Fruit fly (Drosophila melanogaster) whole organism, embryonic: ENCODE data around the gene CG13471.

ENCODE experiments used
- Ada2b ChIP-seq: fragments of 200-800 bp; sonication (Bioruptor generic); IDR thresholded peaks from 2 replicates; pipeline ENCODE4 v1.3.6; 2022; ENCODE audit warnings: missing biosample characterization, missing genetic modification characterization
- Atf-2 ChIP-seq: fragments of 200-800 bp; sonication (Bioruptor generic); optimal IDR thresholded peaks from 2 replicates; lab custom pipeline; 2016; ENCODE audit warnings: missing biosample characterization, missing genetic modification characterization
- CG10274 ChIP-seq: fragments of 200-800 bp; sonication (Bioruptor generic); optimal IDR thresholded peaks from 3 replicates; lab custom pipeline; 2017; ENCODE audit warnings: missing biosample characterization, mild to moderate bottlenecking, missing genetic modification characterization
- CG12769 ChIP-seq: fragments of 200-800 bp; sonication (Bioruptor generic); optimal IDR thresholded peaks from 2 replicates; lab custom pipeline; 2019; ENCODE audit warnings: missing biosample characterization, mild to moderate bottlenecking, missing genetic modification characterization, moderate library complexity
- CG14050 ChIP-seq: fragments of 200-800 bp; sonication (Bioruptor generic); IDR thresholded peaks from 3 replicates; pipeline ENCODE4 v1.3.6; 2022; ENCODE audit warnings: missing biosample characterization, missing genetic modification characterization
- CG15073 ChIP-seq: fragments of 200-800 bp; sonication (Bioruptor generic); optimal IDR thresholded peaks from 2 replicates; lab custom pipeline; 2016; ENCODE audit warnings: missing biosample characterization, missing genetic modification characterization
- CG1602 ChIP-seq: fragments of 200-800 bp; sonication (Bioruptor generic); optimal IDR thresholded peaks from 3 replicates; lab custom pipeline; 2016; ENCODE audit warnings: missing biosample characterization, missing genetic modification characterization
- CG2129 ChIP-seq: fragments of 200-800 bp; sonication (Bioruptor generic); IDR thresholded peaks from 2 replicates; pipeline ENCODE4 v1.3.6; 2022; ENCODE audit warnings: missing biosample characterization, missing genetic modification characterization; ENCODE audit not compliant: partially characterized antibody
- CG2199 ChIP-seq: fragments of 200-800 bp; sonication (Bioruptor generic); IDR thresholded peaks from 3 replicates; pipeline ENCODE4 v1.3.6; 2022; ENCODE audit warnings: missing biosample characterization, missing genetic modification characterization
- CG2875 ChIP-seq: fragments of 200-800 bp; sonication (Bioruptor generic); optimal IDR thresholded peaks from 2 replicates; lab custom pipeline; 2017; ENCODE audit warnings: missing biosample characterization, mild to moderate bottlenecking, missing genetic modification characterization, missing genetic modification reagents
- CG31365 ChIP-seq: fragments of 200-800 bp; sonication (Bioruptor generic); optimal IDR thresholded peaks from 2 replicates; lab custom pipeline; 2018; ENCODE audit warnings: missing biosample characterization, mild to moderate bottlenecking, missing genetic modification characterization
- CG31441 ChIP-seq: fragments of 200-800 bp; sonication (Bioruptor generic); IDR thresholded peaks from 2 replicates; pipeline ENCODE4 v1.3.6; 2022; ENCODE audit warnings: missing biosample characterization, missing genetic modification characterization
- CG34422 ChIP-seq: fragments of 200-800 bp; sonication (Bioruptor generic); IDR thresholded peaks from 3 replicates; pipeline ENCODE4 v1.3.6; 2022; ENCODE audit warnings: missing biosample characterization, missing genetic modification characterization
- CG3847 ChIP-seq: fragments of 200-800 bp; sonication (Bioruptor generic); IDR thresholded peaks from 2 replicates; pipeline ENCODE4 v1.3.6; 2022; ENCODE audit warnings: missing biosample characterization, missing genetic modification characterization
- CG5245 ChIP-seq: fragments of 200-800 bp; sonication (Bioruptor generic); optimal IDR thresholded peaks from 3 replicates; lab custom pipeline; 2016; ENCODE audit warnings: missing biosample characterization, missing genetic modification characterization
- CG6791 ChIP-seq: fragments of 200-800 bp; sonication (Bioruptor generic); IDR thresholded peaks from 3 replicates; pipeline ENCODE4 v1.3.6; 2022; ENCODE audit warnings: missing biosample characterization, missing genetic modification characterization; ENCODE audit not compliant: partially characterized antibody
- CG7271 ChIP-seq: fragments of 200-800 bp; sonication (Bioruptor generic); optimal IDR thresholded peaks from 2 replicates; lab custom pipeline; 2018; ENCODE audit warnings: missing biosample characterization, mild to moderate bottlenecking, missing genetic modification characterization, moderate library complexity
- CG8281 ChIP-seq: fragments of 200-800 bp; sonication (Bioruptor generic); optimal IDR thresholded peaks from 2 replicates; lab custom pipeline; 2018; ENCODE audit warnings: missing biosample characterization, mild to moderate bottlenecking, missing genetic modification characterization, moderate library complexity
- CG9876 ChIP-seq: fragments of 200-800 bp; sonication (Bioruptor generic); optimal IDR thresholded peaks from 2 replicates; lab custom pipeline; 2016; ENCODE audit warnings: missing biosample characterization, missing genetic modification characterization
- Chrac-16 ChIP-seq: fragments of 200-800 bp; sonication (Bioruptor generic); optimal IDR thresholded peaks from 3 replicates; lab custom pipeline; 2016; ENCODE audit warnings: missing biosample characterization, missing genetic modification characterization
- Dp ChIP-seq: fragments of 200-800 bp; sonication (Bioruptor generic); optimal IDR thresholded peaks from 2 replicates; lab custom pipeline; 2018; ENCODE audit warnings: missing biosample characterization, mild to moderate bottlenecking, missing genetic modification characterization, moderate library complexity
- Hmx ChIP-seq: fragments of 200-800 bp; sonication (Bioruptor generic); optimal IDR thresholded peaks from 2 replicates; lab custom pipeline; 2016; ENCODE audit warnings: missing biosample characterization, missing genetic modification characterization
- Hr51 ChIP-seq, 2 experiments: fragments of 200-800 bp; sonication (Bioruptor generic); optimal IDR thresholded peaks; 2 replicates in 1 of 2; 3 replicates in 1 of 2; lab custom pipeline; 2016 to 2018; ENCODE audit warnings: missing biosample characterization in 2 of 2, missing genetic modification characterization in 2 of 2, mild to moderate bottlenecking in 1 of 2, moderate library complexity in 1 of 2
- Max ChIP-seq: fragments of 200-800 bp; sonication (Bioruptor generic); optimal IDR thresholded peaks from 2 replicates; lab custom pipeline; 2016; ENCODE audit warnings: missing biosample characterization, mild to moderate bottlenecking, missing genetic modification characterization
- Nf-YC ChIP-seq: fragments of 200-800 bp; optimal IDR thresholded peaks from 3 replicates; lab custom pipeline; 2019; ENCODE audit warnings: missing biosample characterization, mild to moderate bottlenecking, missing genetic modification characterization, moderate library complexity
- PHDP ChIP-seq: fragments of 200-800 bp; sonication (Bioruptor generic); optimal IDR thresholded peaks from 3 replicates; lab custom pipeline; 2018; ENCODE audit warnings: missing biosample characterization, mild to moderate bottlenecking, missing genetic modification characterization, moderate library complexity
- Poxn ChIP-seq: fragments of 200-800 bp; sonication (Bioruptor generic); IDR thresholded peaks from 2 replicates; pipeline ENCODE4 v1.3.6; 2022; ENCODE audit warnings: missing biosample characterization, missing genetic modification characterization
- Trl ChIP-seq, 3 experiments: fragments of >200 bp in 2 of 3; fragments of 200-800 bp in 1 of 3; sonication (Bioruptor generic) in 1 of 3; optimal IDR thresholded peaks; 2 replicates in 1 of 3; 3 replicates in 2 of 3; lab custom pipeline; 2016 to 2017; ENCODE audit warnings: missing biosample characterization in 1 of 3, missing genetic modification characterization in 1 of 3
- Vsx1 ChIP-seq: fragments of 200-800 bp; sonication (Bioruptor generic); optimal IDR thresholded peaks from 2 replicates; lab custom pipeline; 2017; ENCODE audit warnings: missing biosample characterization, mild to moderate bottlenecking, missing genetic modification characterization, missing genetic modification reagents
- Xrp1 ChIP-seq: fragments of 200-800 bp; sonication (Bioruptor generic); IDR thresholded peaks from 2 replicates; pipeline ENCODE4 v1.3.6; 2022; ENCODE audit warnings: missing biosample characterization, missing genetic modification characterization
- amos ChIP-seq: fragments of 200-800 bp; sonication (Bioruptor generic); IDR thresholded peaks from 2 replicates; pipeline ENCODE4 v1.3.6; 2022; ENCODE audit warnings: missing biosample characterization, missing genetic modification characterization; ENCODE audit not compliant: partially characterized antibody
- cas ChIP-seq: fragments of 200-800 bp; sonication (Bioruptor generic); IDR thresholded peaks from 2 replicates; pipeline ENCODE4 v1.3.6; 2022; ENCODE audit warnings: missing biosample characterization, missing genetic modification characterization
- ems ChIP-seq: fragments of 200-800 bp; sonication (Bioruptor generic); optimal IDR thresholded peaks from 3 replicates; lab custom pipeline; 2016; ENCODE audit warnings: missing biosample characterization, missing genetic modification characterization
- gce ChIP-seq: fragments of 200-800 bp; sonication (Bioruptor generic); IDR thresholded peaks from 3 replicates; pipeline ENCODE4 v1.3.6; 2022; ENCODE audit warnings: missing biosample characterization, missing genetic modification characterization
- gcm ChIP-seq: fragments of 200-800 bp; sonication (Bioruptor generic); optimal IDR thresholded peaks from 2 replicates; lab custom pipeline; 2019; ENCODE audit warnings: missing biosample characterization, mild to moderate bottlenecking, missing genetic modification characterization, moderate library complexity
- gem ChIP-seq: fragments of 200-800 bp; sonication (Bioruptor generic); optimal IDR thresholded peaks from 2 replicates; lab custom pipeline; 2019; ENCODE audit warnings: missing biosample characterization, mild to moderate bottlenecking, missing genetic modification characterization, moderate library complexity
- ham ChIP-seq: fragments of 200-800 bp; sonication (Bioruptor generic); IDR thresholded peaks from 2 replicates; pipeline ENCODE4 v1.3.6; 2022; ENCODE audit warnings: missing biosample characterization, missing genetic modification characterization
- hbn ChIP-seq: fragments of 200-800 bp; sonication (Bioruptor generic); IDR thresholded peaks from 2 replicates; pipeline ENCODE4 v1.3.6; 2022; ENCODE audit warnings: missing biosample characterization, missing genetic modification characterization; ENCODE audit not compliant: partially characterized antibody
- ken ChIP-seq: fragments of 200-800 bp; sonication (Bioruptor generic); IDR thresholded peaks from 3 replicates; pipeline ENCODE4 v1.3.6; 2022; ENCODE audit warnings: missing biosample characterization, missing genetic modification characterization
- lilli ChIP-seq: fragments of 200-800 bp; sonication (Bioruptor generic); optimal IDR thresholded peaks from 3 replicates; lab custom pipeline; 2016; ENCODE audit warnings: missing biosample characterization, missing genetic modification characterization
- org-1 ChIP-seq: fragments of 200-800 bp; sonication (Bioruptor generic); optimal IDR thresholded peaks from 2 replicates; lab custom pipeline; 2017; ENCODE audit warnings: missing biosample characterization, missing genetic modification characterization
- peb ChIP-seq: fragments of 200-800 bp; sonication (Bioruptor generic); IDR thresholded peaks from 2 replicates; pipeline ENCODE4 v1.3.6; 2022; ENCODE audit warnings: missing biosample characterization, missing genetic modification characterization
- scrt ChIP-seq: fragments of 200-800 bp; sonication (Bioruptor generic); optimal IDR thresholded peaks from 2 replicates; lab custom pipeline; 2018; ENCODE audit warnings: missing biosample characterization, mild to moderate bottlenecking, missing genetic modification characterization, moderate library complexity
- sima ChIP-seq: fragments of 200-800 bp; sonication (Bioruptor generic); optimal IDR thresholded peaks from 2 replicates; lab custom pipeline; 2016; ENCODE audit warnings: missing biosample characterization, missing genetic modification characterization
- slbo ChIP-seq: fragments of 200-800 bp; sonication (Bioruptor generic); IDR thresholded peaks from 2 replicates; pipeline ENCODE4 v1.3.6; 2022; ENCODE audit warnings: missing biosample characterization, missing genetic modification characterization
- sqz ChIP-seq: fragments of 200-800 bp; sonication (Bioruptor generic); optimal IDR thresholded peaks from 3 replicates; lab custom pipeline; 2018; ENCODE audit warnings: missing biosample characterization, mild to moderate bottlenecking, missing genetic modification characterization
- vfl ChIP-seq: fragments of 200-800 bp; sonication (Bioruptor generic); optimal IDR thresholded peaks from 2 replicates; lab custom pipeline; 2016; ENCODE audit warnings: missing biosample characterization, missing genetic modification characterization
- z ChIP-seq: fragments of 200-800 bp; sonication (Bioruptor generic); IDR thresholded peaks from 3 replicates; pipeline ENCODE4 v1.3.6; 2022; ENCODE audit warnings: missing biosample characterization, missing genetic modification characterization

The CG13471 gene

dm6 chr3L:14757464-14758384 is 24.4 kb upstream of the CG13471 start, which contains the start of gene CG42507 (continued):
- TF ChIP-seq Hr51 (GFP tag; optimal IDR thresholded peaks at IDR 0.05; lab: Kevin White, UChicago) (no peak), scrt (GFP tag; lab: Kevin White, UChicago) (peak; percentile 61), CG1602 (GFP tag; lab: Kevin White, UChicago) (no peak), peb (no peak), ham (GFP tag; lab: Robert Waterston, UW) (no peak), Atf-2 (GFP tag; lab: Kevin White, UChicago) (no peak), hbn (GFP tag; lab: Robert Waterston, UW) (peak; percentile 51), Vsx1 (GFP tag; lab: Kevin White, UChicago) (no peak), Dp (GFP tag; lab: Kevin White, UChicago) (no peak), CG9876 (no peak), Trl (optimal IDR thresholded peaks at IDR 0.05; lab: Kevin White, UChicago) (peak; percentile 95 to 98), Trl (GFP tag; optimal IDR thresholded peaks at IDR 0.05; lab: Kevin White, UChicago) (peak; percentile 59), CG2875 (GFP tag; lab: Kevin White, UChicago) (peak; percentile 21), Ada2b (GFP tag; lab: Robert Waterston, UW) (0 out of 2 replicates have a peak, but pooled peaks have one; percentile 18), gcm (GFP tag; lab: Kevin White, UChicago) (peak; percentile 62), lilli (GFP tag; lab: Kevin White, UChicago) (no peak), Max (GFP tag; lab: Kevin White, UChicago) (no peak), gem (tag; lab: Kevin White, UChicago) (peak; percentile 40), CG12769 (peak; percentile 73), org-1 (GFP tag; lab: Kevin White, UChicago) (no peak), z (GFP tag; lab: Robert Waterston, UW) (peak; percentile 86), ems (GFP tag; lab: Kevin White, UChicago) (peak; percentile 46), CG2199 (GFP tag; lab: Robert Waterston, UW) (peak; percentile 73; the same call in 2 of the 3 replicates), vfl (GFP tag; lab: Kevin White, UChicago) (no peak), CG10274 (GFP tag; lab: Kevin White, UChicago) (no peak), Xrp1 (GFP tag; lab: Robert Waterston, UW) (peak; percentile 66; the same call in 1 of the 2 replicates), CG5245 (no peak), sqz (GFP tag; lab: Kevin White, UChicago) (peak; percentile 51), ken (GFP tag; lab: Robert Waterston, UW) (peak; percentile 18; the same call in 1 of the 3 replicates), CG31365 (tag; lab: Kevin White, UChicago) (peak; percentile 52), Hmx (GFP tag; lab: Kevin White, UChicago) (no peak), slbo (GFP tag; lab: Robert Waterston, UW) (no peak), CG34422 (GFP tag; lab: Robert Waterston, UW) (peak; percentile 41; the same call in 1 of the 3 replicates), amos (no peak; the same call in 1 of the 2 replicates), gce (no peak; the same call in 2 of the 3 replicates), CG3847 (GFP tag; lab: Robert Waterston, UW) (0 out of 2 replicates have a peak, but pooled peaks have one; percentile 17), sima (GFP tag; lab: Kevin White, UChicago) (no peak), CG2129 (GFP tag; lab: Robert Waterston, UW) (no peak), CG15073 (GFP tag; lab: Kevin White, UChicago) (no peak), cas (no peak), CG6791 (GFP tag; lab: Robert Waterston, UW) (no peak), Poxn (GFP tag; lab: Robert Waterston, UW) (no peak), CG14050 (GFP tag; lab: Robert Waterston, UW) (no peak), Nf-YC (tag; lab: Kevin White, UChicago) (peak; percentile 12), CG7271 (tag; lab: Kevin White, UChicago) (peak; percentile 33), Chrac-16 (no peak), CG31441 (GFP tag; lab: Robert Waterston, UW) (no peak; the same call in none of the 2 replicates), CG8281 (tag; lab: Kevin White, UChicago) (peak; percentile 61), PHDP (tag; lab: Kevin White, UChicago) (peak; percentile 49)
